Worm (Caenorhabditis elegans) whole organism, mixed stage, embryonic: ENCODE data around the gene srd-40.

ENCODE experiments used
- M03D4.4 ChIP-seq: sonication (generic microtip); optimal IDR thresholded peaks from 2 replicates; lab custom pipeline; 2017; ENCODE audit warnings: mild to moderate bottlenecking, missing genetic modification characterization, missing compliant biosample characterization
- blmp-1 ChIP-seq: fragments of 150-350 bp; optimal IDR thresholded peaks from 2 replicates; lab custom pipeline; 2014; ENCODE audit warnings: missing biosample characterization, missing genetic modification characterization
- ceh-39 ChIP-seq: fragments of 150-350 bp; optimal IDR thresholded peaks from 2 replicates; lab custom pipeline; 2014; ENCODE audit warnings: missing biosample characterization, missing genetic modification characterization
- ceh-43 ChIP-seq: fragments of 200-800 bp; sonication (Bioruptor generic); optimal IDR thresholded peaks from 2 replicates; lab custom pipeline; 2018; ENCODE audit warnings: mild to moderate bottlenecking, missing genetic modification characterization, moderate library complexity, missing compliant biosample characterization
- ceh-83 ChIP-seq: fragments of 200-800 bp; sonication (Bioruptor generic); optimal IDR thresholded peaks from 2 replicates; lab custom pipeline; 2018; ENCODE audit warnings: mild to moderate bottlenecking, missing genetic modification characterization, missing compliant biosample characterization
- ces-1 ChIP-seq: fragments of 150-350 bp; optimal IDR thresholded peaks from 2 replicates; lab custom pipeline; 2014; ENCODE audit warnings: missing biosample characterization, missing genetic modification reagents, missing genetic modification characterization
- cnd-1 ChIP-seq: fragments of 200-800 bp; sonication (Bioruptor generic); optimal IDR thresholded peaks from 2 replicates; lab custom pipeline; 2018; ENCODE audit warnings: mild to moderate bottlenecking, missing genetic modification characterization, missing compliant biosample characterization
- drap-1 ChIP-seq: fragments of 200-800 bp; sonication (Bioruptor generic); optimal IDR thresholded peaks from 3 replicates; lab custom pipeline; 2018; ENCODE audit warnings: mild to moderate bottlenecking, missing genetic modification characterization, missing compliant biosample characterization
- elt-1 ChIP-seq: sonication (generic microtip); optimal IDR thresholded peaks from 2 replicates; lab custom pipeline; 2017; ENCODE audit warnings: missing genetic modification characterization, mild to moderate bottlenecking, missing compliant biosample characterization, antibody characterized with exemption, moderate library complexity, borderline replicate concordance; ENCODE audit not compliant: insufficient read depth
- elt-3 ChIP-seq: fragments of 150-350 bp; optimal IDR thresholded peaks from 2 replicates; lab custom pipeline; 2014; ENCODE audit warnings: missing biosample characterization, missing genetic modification characterization
- flh-1 ChIP-seq: fragments of 200-800 bp; sonication (Bioruptor generic); optimal IDR thresholded peaks from 2 replicates; lab custom pipeline; 2018; ENCODE audit warnings: mild to moderate bottlenecking, missing genetic modification characterization, moderate library complexity, missing compliant biosample characterization
- ham-2 ChIP-seq: fragments of 200-800 bp; sonication (Bioruptor generic); optimal IDR thresholded peaks from 2 replicates; lab custom pipeline; 2018; ENCODE audit warnings: mild to moderate bottlenecking, missing genetic modification characterization, missing compliant biosample characterization
- hlh-1 ChIP-seq: fragments of 150-350 bp; optimal IDR thresholded peaks from 2 replicates; lab custom pipeline; 2014; ENCODE audit warnings: missing biosample characterization, missing genetic modification reagents, missing genetic modification characterization
- lin-13 ChIP-seq: fragments of 150-350 bp; optimal IDR thresholded peaks from 2 replicates; lab custom pipeline; 2014; ENCODE audit warnings: missing biosample characterization, missing genetic modification characterization
- lin-32 ChIP-seq: fragments of 200-800 bp; sonication (Bioruptor generic); optimal IDR thresholded peaks from 2 replicates; lab custom pipeline; 2018; ENCODE audit warnings: mild to moderate bottlenecking, missing genetic modification characterization, missing compliant biosample characterization
- lsy-2 ChIP-seq: fragments of 150-350 bp; optimal IDR thresholded peaks from 2 replicates; lab custom pipeline; 2014; ENCODE audit warnings: missing biosample characterization, missing genetic modification characterization
- mab-5 ChIP-seq: fragments of 150-350 bp; optimal IDR thresholded peaks from 2 replicates; lab custom pipeline; 2014; ENCODE audit warnings: missing biosample characterization, missing genetic modification characterization
- mep-1 ChIP-seq: fragments of 150-350 bp; optimal IDR thresholded peaks from 2 replicates; lab custom pipeline; 2017; ENCODE audit warnings: missing biosample characterization, missing genetic modification reagents, missing genetic modification characterization, inconsistent platforms
- mls-2 ChIP-seq: sonication (generic microtip); optimal IDR thresholded peaks from 2 replicates; lab custom pipeline; 2016; ENCODE audit warnings: mild to moderate bottlenecking, missing genetic modification characterization, moderate library complexity, missing compliant biosample characterization
- nhr-12 ChIP-seq: fragments of 150-350 bp; optimal IDR thresholded peaks from 2 replicates; lab custom pipeline; 2014; ENCODE audit warnings: missing biosample characterization, missing genetic modification characterization
- nhr-2 ChIP-seq: fragments of 150-350 bp; optimal IDR thresholded peaks from 2 replicates; lab custom pipeline; 2014; ENCODE audit warnings: missing biosample characterization, missing genetic modification characterization
- nhr-237 ChIP-seq: fragments of 150-350 bp; optimal IDR thresholded peaks from 2 replicates; lab custom pipeline; 2014; ENCODE audit warnings: missing biosample characterization, missing genetic modification characterization
- nhr-28 ChIP-seq: fragments of 150-350 bp; optimal IDR thresholded peaks from 2 replicates; lab custom pipeline; 2014; ENCODE audit warnings: missing biosample characterization, missing genetic modification characterization
- nhr-76 ChIP-seq: sonication (generic microtip); optimal IDR thresholded peaks from 2 replicates; lab custom pipeline; 2017; ENCODE audit warnings: missing biosample characterization, missing genetic modification characterization
- pha-4 ChIP-seq: fragments of 150-350 bp; optimal IDR thresholded peaks from 2 replicates; lab custom pipeline; 2018; ENCODE audit warnings: missing biosample characterization, missing genetic modification reagents, missing genetic modification characterization
- sem-2 ChIP-seq: fragments of 200-800 bp; sonication (Bioruptor generic); optimal IDR thresholded peaks from 2 replicates; lab custom pipeline; 2018; ENCODE audit warnings: mild to moderate bottlenecking, missing genetic modification characterization, missing compliant biosample characterization
- snpc-4 ChIP-seq: fragments of 150-350 bp; optimal IDR thresholded peaks from 2 replicates; lab custom pipeline; 2014; ENCODE audit warnings: missing biosample characterization, missing genetic modification characterization
- sptf-1 ChIP-seq: sonication (generic microtip); optimal IDR thresholded peaks from 2 replicates; lab custom pipeline; 2017; ENCODE audit warnings: mild to moderate bottlenecking, missing genetic modification characterization, moderate library complexity, missing compliant biosample characterization
- tbx-8 ChIP-seq: fragments of 200-800 bp; sonication (Bioruptor generic); optimal IDR thresholded peaks from 2 replicates; lab custom pipeline; 2018; ENCODE audit warnings: mild to moderate bottlenecking, missing genetic modification characterization, moderate library complexity, missing compliant biosample characterization
- unc-120 ChIP-seq: sonication (generic microtip); optimal IDR thresholded peaks from 2 replicates; lab custom pipeline; 2017; ENCODE audit warnings: missing genetic modification characterization, missing compliant biosample characterization; ENCODE audit not compliant: poor library complexity, severe bottlenecking
- unc-39 ChIP-seq: fragments of 150-350 bp; optimal IDR thresholded peaks from 2 replicates; lab custom pipeline; 2014; ENCODE audit warnings: missing biosample characterization, missing genetic modification characterization
- unc-62 ChIP-seq: fragments of 150-350 bp; optimal IDR thresholded peaks from 2 replicates; lab custom pipeline; 2014; ENCODE audit warnings: missing biosample characterization, missing genetic modification reagents, missing genetic modification characterization
- zip-8 ChIP-seq: fragments of 150-350 bp; optimal IDR thresholded peaks from 2 replicates; lab custom pipeline; 2014; ENCODE audit warnings: missing biosample characterization, missing genetic modification characterization
- ztf-11 ChIP-seq: fragments of 150-350 bp; optimal IDR thresholded peaks from 2 replicates; lab custom pipeline; 2014; ENCODE audit warnings: missing biosample characterization, missing genetic modification characterization

srd-40 gene

DNA sequence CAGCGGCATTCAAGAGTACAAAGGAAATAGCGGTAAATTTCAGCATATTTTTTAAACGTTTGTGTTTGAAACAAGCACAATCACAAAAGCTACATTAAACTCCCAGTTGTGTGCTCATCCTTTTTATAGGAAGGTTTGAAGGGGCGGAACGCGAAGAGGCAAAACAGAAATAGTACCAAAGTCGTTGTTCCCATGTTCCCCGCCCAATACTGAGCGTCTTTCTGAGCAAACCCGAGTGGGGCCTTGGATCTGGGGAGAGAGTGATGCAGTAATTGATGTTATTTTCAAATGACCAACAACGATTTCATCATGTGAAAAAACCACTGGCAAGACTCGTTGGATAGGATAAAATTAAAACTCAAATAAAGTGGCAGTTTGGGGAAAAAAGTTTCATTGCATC, 17.8 kb downstream of the srd-40 start, which contains the start of gene zig-2:
TSS of gene zig-2 (minus strand) at position 101 of the 400 bp plus-strand sequence.
- TF ChIP-seq flh-1 (GFP tag; lab: Kevin White, UChicago) (no peak), nhr-12 (tag; lab: Kevin White, UChicago) (no peak), unc-62 (GFP tag; lab: Kevin White, UChicago) (no peak), sptf-1 (tag; lab: Kevin White, UChicago) (no peak), nhr-28 (tag; lab: Kevin White, UChicago) (no peak), elt-1 (tag; lab: Kevin White, UChicago) (no peak), unc-39 (tag; lab: Kevin White, UChicago) (no peak), blmp-1 (no peak), tbx-8 (GFP tag; lab: Kevin White, UChicago) (no peak), M03D4.4 (no peak), cnd-1 (tag; lab: Kevin White, UChicago) (no peak), ceh-43 (GFP tag; lab: Kevin White, UChicago) (no peak), drap-1 (GFP tag; lab: Kevin White, UChicago) (no peak), lin-32 (GFP tag; lab: Kevin White, UChicago) (no peak), unc-120 (tag; lab: Kevin White, UChicago) (no peak), nhr-237 (no peak), ham-2 (GFP tag; lab: Kevin White, UChicago) (no peak)
- TF ChIP-seq, all 35 proteins: peak for 0

DNA sequence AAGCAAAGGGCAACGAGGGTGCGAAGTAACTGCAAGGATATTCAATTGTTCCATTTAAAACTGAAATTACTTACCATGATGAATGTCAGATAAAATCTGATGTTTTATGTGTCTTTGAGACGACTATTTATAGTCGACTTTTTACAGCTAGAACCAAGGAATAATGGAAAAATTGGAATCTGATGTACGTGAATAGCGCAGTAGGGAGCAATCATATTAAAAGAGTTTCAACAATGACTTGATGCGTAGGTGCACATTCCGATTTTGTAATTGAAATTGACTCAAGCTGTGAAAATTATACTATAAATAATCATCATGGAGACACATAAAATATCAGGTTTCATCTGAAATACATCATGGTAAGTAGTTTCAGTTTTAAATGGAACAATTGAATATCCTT, 19.7 kb downstream of the srd-40 start, which contains the start of the genes nspc-9 and nspc-10:
TSS of gene nspc-9 (minus strand) at position 101 of the 400 bp plus-strand sequence.
TSS of gene nspc-10 (plus strand) at position 331 of the 400 bp plus-strand sequence.
- no peak for TF ChIP-seq M03D4.4
- no peak for TF ChIP-seq unc-62 (GFP tag; lab: Kevin White, UChicago)
- no peak for TF ChIP-seq unc-120 (tag; lab: Kevin White, UChicago)
- no peak for TF ChIP-seq nhr-237
- no peak for TF ChIP-seq ztf-11 (tag; lab: Kevin White, UChicago)
- no peak for TF ChIP-seq ceh-43 (GFP tag; lab: Kevin White, UChicago)
- TF ChIP-seq lsy-2, result no peak
- TF ChIP-seq sptf-1 (tag; lab: Kevin White, UChicago), result no peak
- TF ChIP-seq snpc-4 (tag; lab: Kevin White, UChicago), result no peak
- no peak for TF ChIP-seq hlh-1 (tag; lab: Kevin White, UChicago)
- no peak for TF ChIP-seq ceh-39 (tag; lab: Kevin White, UChicago)
- no peak for TF ChIP-seq elt-1 (tag; lab: Kevin White, UChicago)
- TF ChIP-seq lin-13 (tag; lab: Kevin White, UChicago), result no peak
- no peak for TF ChIP-seq nhr-2 (tag; lab: Kevin White, UChicago)
- no peak for TF ChIP-seq nhr-12 (tag; lab: Kevin White, UChicago)
- TF ChIP-seq mep-1 (tag; lab: Kevin White, UChicago), result no peak
- TF ChIP-seq drap-1 (GFP tag; lab: Kevin White, UChicago), result no peak
- no peak for TF ChIP-seq zip-8
- no peak for TF ChIP-seq pha-4 (tag; lab: Kevin White, UChicago)

ce11 chrX:12346729-12347128, 23.2 kb downstream of the srd-40 start, which contains the start of gene F42F12.11:
F42F12.11 (plus strand) TSS chrX:12347029.
- TF ChIP-seq unc-39 (tag; lab: Kevin White, UChicago) (no peak), mab-5 (tag; lab: Kevin White, UChicago) (no peak), lin-32 (GFP tag; lab: Kevin White, UChicago) (no peak), nhr-237 (no peak), unc-62 (GFP tag; lab: Kevin White, UChicago) (no peak), nhr-12 (tag; lab: Kevin White, UChicago) (no peak), elt-3 (tag; lab: Kevin White, UChicago) (no peak), elt-1 (tag; lab: Kevin White, UChicago) (no peak), nhr-2 (tag; lab: Kevin White, UChicago) (no peak), unc-120 (tag; lab: Kevin White, UChicago) (no peak)

ce11 chrX:12347822-12348221, 24.3 kb downstream of the srd-40 start:
- TF ChIP-seq sptf-1 (tag; lab: Kevin White, UChicago) (no peak), nhr-28 (tag; lab: Kevin White, UChicago) (no peak), nhr-2 (tag; lab: Kevin White, UChicago) (no peak), nhr-237 (no peak), zip-8 (no peak), ceh-39 (tag; lab: Kevin White, UChicago) (no peak), sem-2 (GFP tag; lab: Kevin White, UChicago) (no peak), hlh-1 (tag; lab: Kevin White, UChicago) (no peak), snpc-4 (tag; lab: Kevin White, UChicago) (no peak), cnd-1 (tag; lab: Kevin White, UChicago) (no peak), elt-1 (tag; lab: Kevin White, UChicago) (no peak), mls-2 (tag; lab: Kevin White, UChicago) (no peak), nhr-76 (tag; lab: Kevin White, UChicago) (no peak), ces-1 (GFP tag; lab: Kevin White, UChicago) (no peak), drap-1 (GFP tag; lab: Kevin White, UChicago) (peak; percentile 13), ham-2 (GFP tag; lab: Kevin White, UChicago) (no peak), unc-39 (tag; lab: Kevin White, UChicago) (no peak), lsy-2 (no peak), M03D4.4 (peak; percentile 39), unc-120 (tag; lab: Kevin White, UChicago) (peak; percentile 23), flh-1 (GFP tag; lab: Kevin White, UChicago) (no peak), blmp-1 (no peak), ceh-83 (GFP tag; lab: Kevin White, UChicago) (no peak), ceh-43 (GFP tag; lab: Kevin White, UChicago) (no peak), unc-62 (GFP tag; lab: Kevin White, UChicago) (no peak)
